Fruit fly (Drosophila melanogaster) whole organism, pupa: Measurements from ENCODE around the gene mtgo.

ENCODE experiments used
- CG12605 ChIP-seq: fragments of 200-800 bp; sonication (Bioruptor generic); IDR thresholded peaks from 2 replicates; pipeline ENCODE4 v1.3.6; 2022; ENCODE audit warnings: missing biosample characterization, missing genetic modification characterization
- CG17806 ChIP-seq: fragments of 200-800 bp; sonication (Bioruptor generic); optimal IDR thresholded peaks from 2 replicates; lab custom pipeline; 2018; ENCODE audit warnings: missing biosample characterization, mild to moderate bottlenecking, missing genetic modification characterization, moderate library complexity
- CG32121 ChIP-seq: fragments of 200-800 bp; sonication (Bioruptor generic); IDR thresholded peaks from 2 replicates; pipeline ENCODE4 v1.3.6; 2022; ENCODE audit warnings: missing biosample characterization, missing genetic modification characterization
- CG4496 ChIP-seq: fragments of 200-800 bp; sonication (Bioruptor generic); IDR thresholded peaks from 3 replicates; pipeline ENCODE4 v1.3.6; 2022; ENCODE audit warnings: missing biosample characterization, missing genetic modification characterization
- CG8159 ChIP-seq: fragments of 200-800 bp; sonication (Bioruptor generic); optimal IDR thresholded peaks from 3 replicates; lab custom pipeline; 2018; ENCODE audit warnings: missing biosample characterization, mild to moderate bottlenecking, missing genetic modification characterization, moderate library complexity
- D1 ChIP-seq: fragments of 200-800 bp; sonication (Bioruptor generic); optimal IDR thresholded peaks from 2 replicates; lab custom pipeline; 2018; ENCODE audit warnings: missing biosample characterization, mild to moderate bottlenecking, missing genetic modification characterization, moderate library complexity
- EcR ChIP-seq: fragments of 200-800 bp; sonication (Bioruptor generic); optimal IDR thresholded peaks from 3 replicates; lab custom pipeline; 2019; ENCODE audit warnings: missing biosample characterization, missing genetic modification characterization, mild to moderate bottlenecking, moderate library complexity, missing genetic modification reagents
- Ets98B ChIP-seq: fragments of 200-800 bp; sonication (Bioruptor generic); IDR thresholded peaks from 2 replicates; pipeline ENCODE4 v1.3.6; 2022; ENCODE audit warnings: missing biosample characterization, missing genetic modification characterization
- Pif1A ChIP-seq: fragments of 200-800 bp; sonication (Bioruptor generic); optimal IDR thresholded peaks from 3 replicates; lab custom pipeline; 2016; ENCODE audit warnings: missing biosample characterization, missing genetic modification characterization
- gl ChIP-seq: fragments of 200-800 bp; sonication (Bioruptor generic); optimal IDR thresholded peaks from 2 replicates; lab custom pipeline; 2018; ENCODE audit warnings: missing biosample characterization, mild to moderate bottlenecking, missing genetic modification characterization
- rn ChIP-seq: fragments of 200-800 bp; sonication (Bioruptor generic); IDR thresholded peaks from 2 replicates; pipeline ENCODE4 v1.3.6; 2022; ENCODE audit warnings: missing biosample characterization, missing genetic modification characterization

- TF ChIP-seq EcR (GFP tag; lab: Kevin White, UChicago) (no peak), CG12605 (GFP tag; lab: Robert Waterston, UW) (peak; percentile 88), CG17806 (tag; lab: Kevin White, UChicago) (no peak), Ets98B (GFP tag; lab: Robert Waterston, UW) (no peak), rn (no peak), CG8159 (tag; lab: Kevin White, UChicago) (no peak), CG32121 (GFP tag; lab: Robert Waterston, UW) (no peak), D1 (no peak), Pif1A (GFP tag; lab: Kevin White, UChicago) (peak; percentile 7), gl (no peak), CG4496 (GFP tag; lab: Robert Waterston, UW) (no peak)
Observed at dm6 chr2L:16709693-16710092, 164.9 kb downstream of the mtgo start.
